Fruit fly (Drosophila melanogaster): ENCODE data around the gene Ostgamma.

DNA sequence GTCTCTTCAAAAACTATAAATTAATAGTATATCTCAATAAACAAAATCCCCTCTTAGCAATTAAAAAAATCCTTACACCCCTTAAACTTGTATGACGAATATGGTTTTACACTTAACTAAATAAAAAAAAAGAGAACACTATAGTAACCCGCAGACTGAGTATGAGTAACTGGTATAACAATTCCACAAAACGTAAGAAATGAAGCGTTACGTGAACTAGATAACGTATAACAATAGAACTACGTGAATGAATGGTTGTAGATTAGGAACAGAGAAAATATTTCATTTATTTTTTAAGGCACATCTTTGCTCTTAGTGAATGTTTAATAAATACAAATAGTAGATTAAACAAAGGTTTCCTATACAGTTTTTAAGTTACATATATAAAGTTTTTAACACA lies 47.4 kb upstream of the Ostgamma start:
- TF ChIP-seq cic (GFP tag; optimal IDR thresholded peaks at IDR 0.05) (no peak), CG5204 (GFP tag; optimal IDR thresholded peaks at IDR 0.05) (no peak), kay (GFP tag; ENCODE audit: borderline replicate concordance) (peak; percentile 38), Hr96 (GFP tag; optimal IDR thresholded peaks at IDR 0.05) (no peak), Mnt (GFP tag; optimal IDR thresholded peaks at IDR 0.05) (no peak), bab1 (GFP tag; optimal IDR thresholded peaks at IDR 0.05) (no peak), CG14711 (tag; optimal IDR thresholded peaks at IDR 0.05) (no peak), Crg-1 (GFP tag; optimal IDR thresholded peaks at IDR 0.05) (no peak), CG12768 (GFP tag; optimal IDR thresholded peaks at IDR 0.05) (no peak), tj (GFP tag; optimal IDR thresholded peaks at IDR 0.05) (no peak), pad (GFP tag; optimal IDR thresholded peaks at IDR 0.05) (no peak), ovo (GFP tag; optimal IDR thresholded peaks at IDR 0.05) (no peak), CG7045 (GFP tag; optimal IDR thresholded peaks at IDR 0.05) (no peak), CG33017 (tag; optimal IDR thresholded peaks at IDR 0.05) (no peak)
